Fruit fly (Drosophila melanogaster) S2 (cell line): Measurements from ENCODE around the gene Nup93-1.

ENCODE experiments used
- CG8478 ChIP-seq: fragments of >200 bp; optimal IDR thresholded peaks from 2 replicates; lab custom pipeline; 2018
- CTCF ChIP-seq, 2 experiments: fragments of >200 bp; optimal IDR thresholded peaks; 2 replicates each; lab custom pipeline; 2018

DNA sequence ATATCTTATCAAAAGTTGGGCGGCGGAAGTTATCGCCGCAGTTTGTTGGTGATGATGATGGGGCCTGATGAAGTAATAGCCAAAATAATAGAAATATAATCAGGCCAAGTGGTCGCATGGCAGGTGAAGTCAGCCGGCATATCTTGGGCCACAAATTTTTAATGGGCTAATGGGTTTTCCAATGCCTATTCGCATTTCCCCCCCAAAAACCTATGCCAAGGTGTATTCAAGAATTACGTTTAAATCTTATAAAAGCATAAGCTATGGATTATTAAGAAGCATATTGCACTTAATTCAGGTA is 4.5 kb upstream of the Nup93-1 start:
- TF ChIP-seq CTCF (optimal IDR thresholded peaks at IDR 0.05; lab: Kevin White, UChicago), result no peak
- TF ChIP-seq CG8478 (lab: Kevin White, UChicago), result no peak
